Worm (Caenorhabditis elegans) whole organism, L1 larva: ENCODE measurements around the gene R07A4.2.

Experiments used
- egl-13 ChIP-seq: sonication (generic microtip); optimal IDR thresholded peaks from 2 replicates; lab custom pipeline; 2016; ENCODE audit warnings: missing genotype, missing genetic modification reagents, missing genetic modification characterization, missing compliant biosample characterization
- elt-3 ChIP-seq, 6 experiments: fragments of 150-350 bp in 1 of 6; sonication (generic microtip); optimal IDR thresholded peaks; 2 replicates each; lab custom pipeline; 2017 to 2018; ENCODE audit warnings: missing biosample characterization in 6 of 6, missing genetic modification characterization in 6 of 6, inconsistent platforms in 1 of 6

Gene R07A4.2

ce11 chrX:10694933-10695332 is 51.4 kb downstream of the R07A4.2 start, which contains the start of gene plpp-1.3 (continued):
- TF ChIP-seq egl-13 (tag; lab: Kevin White, UChicago) (no peak), elt-3 (tag; optimal IDR thresholded peaks at IDR 0.05; lab: Kevin White, UChicago) (peak in 1 of 6 experiments; percentile 1)
